Worm (Caenorhabditis elegans) whole organism, young adult: ENCODE measurements around the gene acs-4.

Experiments used
- C17E4.6 ChIP-seq: fragments of 200-800 bp; sonication (Bioruptor generic); IDR thresholded peaks from 2 replicates; pipeline ENCODE4 v1.3.6; 2022; ENCODE audit warnings: missing genetic modification reagents, missing genetic modification characterization, missing compliant biosample characterization
- D2030.7 ChIP-seq: fragments of 200-800 bp; sonication (Bioruptor generic); IDR thresholded peaks from 2 replicates; pipeline ENCODE4 v1.3.6; 2022; ENCODE audit warnings: missing genetic modification reagents, missing genetic modification characterization, missing compliant biosample characterization
- F33H1.4 ChIP-seq: fragments of 200-800 bp; sonication (Bioruptor generic); IDR thresholded peaks from 2 replicates; pipeline ENCODE4 v1.3.6; 2022; ENCODE audit warnings: missing genetic modification reagents, missing genetic modification characterization, missing compliant biosample characterization
- F39B2.1 ChIP-seq: fragments of 200-800 bp; sonication (Bioruptor generic); IDR thresholded peaks from 2 replicates; pipeline ENCODE4 v1.3.6; 2022; ENCODE audit warnings: missing genetic modification reagents, missing genetic modification characterization, missing compliant biosample characterization
- F49E8.2 ChIP-seq: sonication (generic microtip); optimal IDR thresholded peaks from 3 replicates; lab custom pipeline; 2017; ENCODE audit warnings: missing genetic modification characterization, mild to moderate bottlenecking, missing compliant biosample characterization, antibody characterized with exemption, moderate library complexity; ENCODE audit not compliant: insufficient read depth
- T07F8.4 ChIP-seq: sonication (generic microtip); optimal IDR thresholded peaks from 2 replicates; lab custom pipeline; 2016; ENCODE audit warnings: mild to moderate bottlenecking, missing genetic modification characterization, moderate library complexity, missing compliant biosample characterization
- Y67H2A.10 ChIP-seq: fragments of 200-800 bp; sonication (Bioruptor generic); conservative IDR thresholded peaks from 2 replicates; pipeline ENCODE4 v1.3.6; 2022; ENCODE audit warnings: missing genetic modification reagents, missing genetic modification characterization, missing compliant biosample characterization
- ZK185.1 ChIP-seq: sonication (generic microtip); optimal IDR thresholded peaks from 2 replicates; lab custom pipeline; 2016; ENCODE audit warnings: mild to moderate bottlenecking, missing genetic modification characterization, missing compliant biosample characterization; ENCODE audit not compliant: poor library complexity, severe bottlenecking
- bed-1 ChIP-seq: fragments of 200-800 bp; sonication (Bioruptor generic); IDR thresholded peaks from 2 replicates; pipeline ENCODE4 v1.3.6; 2022; ENCODE audit warnings: missing genetic modification reagents, missing genetic modification characterization, missing compliant biosample characterization
- cebp-1 ChIP-seq, 2 experiments: fragments of 200-800 bp in 1 of 2; sonication (Bioruptor generic) in 1 of 2; sonication (generic microtip) in 1 of 2; IDR thresholded peaks in 1 of 2; optimal IDR thresholded peaks in 1 of 2; 2 replicates each; pipeline versions ENCODE4 v1.3.6 to Lab custom; 2017 to 2022; ENCODE audit warnings: missing compliant biosample characterization in 2 of 2, missing genetic modification characterization in 2 of 2, mild to moderate bottlenecking in 1 of 2, missing genetic modification reagents in 1 of 2, moderate library complexity in 1 of 2
- ceh-27 ChIP-seq: fragments of 200-800 bp; sonication (Bioruptor generic); optimal IDR thresholded peaks from 2 replicates; lab custom pipeline; 2018; ENCODE audit warnings: mild to moderate bottlenecking, missing genetic modification characterization, moderate library complexity, missing compliant biosample characterization
- ceh-91 ChIP-seq: fragments of 200-800 bp; sonication (Bioruptor generic); IDR thresholded peaks from 2 replicates; pipeline ENCODE4 v1.3.6; 2022; ENCODE audit warnings: missing genetic modification reagents, missing genetic modification characterization, missing compliant biosample characterization
- die-1 ChIP-seq: sonication (generic microtip); optimal IDR thresholded peaks from 2 replicates; lab custom pipeline; 2016; ENCODE audit warnings: missing genotype, mild to moderate bottlenecking, missing genetic modification characterization, missing compliant biosample characterization
- dox-1 ChIP-seq: fragments of 200-800 bp; sonication (Bioruptor generic); IDR thresholded peaks from 2 replicates; pipeline ENCODE4 v1.3.6; 2022; ENCODE audit warnings: missing genetic modification reagents, missing genetic modification characterization, missing compliant biosample characterization
- dpl-1 ChIP-seq: fragments of 150-350 bp; optimal IDR thresholded peaks from 2 replicates; lab custom pipeline; 2014; ENCODE audit warnings: missing biosample characterization, missing genetic modification reagents, missing genetic modification characterization
- efl-1 ChIP-seq: fragments of 150-350 bp; optimal IDR thresholded peaks from 2 replicates; lab custom pipeline; 2014; ENCODE audit warnings: missing biosample characterization, missing genetic modification reagents, missing genetic modification characterization
- gei-17 ChIP-seq: fragments of 200-800 bp; sonication (Bioruptor generic); optimal IDR thresholded peaks from 2 replicates; lab custom pipeline; 2018; ENCODE audit warnings: mild to moderate bottlenecking, missing genetic modification characterization, missing compliant biosample characterization
- hlh-12 ChIP-seq: sonication (generic microtip); optimal IDR thresholded peaks from 2 replicates; lab custom pipeline; 2016; ENCODE audit warnings: missing genetic modification characterization, missing compliant biosample characterization
- hsf-1 ChIP-seq: fragments of 200-800 bp; sonication (Bioruptor generic); IDR thresholded peaks from 2 replicates; pipeline ENCODE4 v1.3.6; 2022; ENCODE audit warnings: missing genetic modification reagents, missing genetic modification characterization, missing compliant biosample characterization
- lag-1 ChIP-seq: fragments of 200-800 bp; sonication (Bioruptor generic); IDR thresholded peaks from 2 replicates; pipeline ENCODE4 v1.3.6; 2022; ENCODE audit warnings: missing genetic modification reagents, missing genetic modification characterization, missing compliant biosample characterization
- lin-26 ChIP-seq: fragments of 200-800 bp; sonication (Bioruptor generic); IDR thresholded peaks from 2 replicates; pipeline ENCODE4 v1.3.6; 2022; ENCODE audit warnings: missing genetic modification reagents, missing genetic modification characterization, missing compliant biosample characterization
- lin-35 ChIP-seq, 3 experiments: fragments of 150-350 bp in 2 of 3; sonication (generic microtip) in 1 of 3; optimal IDR thresholded peaks; 2 replicates each; lab custom pipeline; 2014 to 2018; ENCODE audit warnings: missing biosample characterization in 3 of 3, missing genetic modification characterization in 3 of 3, missing genetic modification reagents in 3 of 3
- lin-54 ChIP-seq: fragments of 200-800 bp; sonication (Bioruptor generic); optimal IDR thresholded peaks from 2 replicates; lab custom pipeline; 2018; ENCODE audit warnings: mild to moderate bottlenecking, missing genetic modification characterization, missing compliant biosample characterization
- lir-1 ChIP-seq: fragments of 200-800 bp; sonication (Bioruptor generic); conservative IDR thresholded peaks from 2 replicates; pipeline ENCODE4 v1.3.6; 2022; ENCODE audit warnings: missing genetic modification reagents, missing genetic modification characterization, missing compliant biosample characterization
- lsl-1 ChIP-seq: fragments of 200-800 bp; sonication (Bioruptor generic); optimal IDR thresholded peaks from 2 replicates; lab custom pipeline; 2018; ENCODE audit warnings: mild to moderate bottlenecking, missing genetic modification characterization, moderate library complexity, missing compliant biosample characterization
- lsy-27 ChIP-seq: sonication (generic microtip); optimal IDR thresholded peaks from 2 replicates; lab custom pipeline; 2017; ENCODE audit warnings: missing genetic modification characterization, mild to moderate bottlenecking, missing compliant biosample characterization, antibody characterized with exemption, missing genotype, borderline replicate concordance; ENCODE audit not compliant: insufficient read depth
- madf-8 ChIP-seq: fragments of 200-800 bp; sonication (Bioruptor generic); conservative IDR thresholded peaks from 2 replicates; pipeline ENCODE4 v1.3.6; 2022; ENCODE audit warnings: missing genetic modification reagents, missing genetic modification characterization, missing compliant biosample characterization
- mcd-1 ChIP-seq: fragments of 200-800 bp; sonication (Bioruptor generic); IDR thresholded peaks from 2 replicates; pipeline ENCODE4 v1.3.6; 2022; ENCODE audit warnings: missing genetic modification reagents, missing genetic modification characterization, missing compliant biosample characterization
- mxl-1 ChIP-seq: sonication (generic microtip); optimal IDR thresholded peaks from 2 replicates; lab custom pipeline; 2016; ENCODE audit warnings: missing genetic modification characterization, missing compliant biosample characterization
- nfya-1 ChIP-seq: sonication (generic microtip); optimal IDR thresholded peaks from 2 replicates; lab custom pipeline; 2017; ENCODE audit warnings: antibody characterized with exemption, missing compliant biosample characterization, missing genetic modification characterization, borderline replicate concordance; ENCODE audit not compliant: insufficient read depth
- nhr-90 ChIP-seq: sonication (generic microtip); optimal IDR thresholded peaks from 2 replicates; lab custom pipeline; 2016; ENCODE audit warnings: missing genotype, mild to moderate bottlenecking, missing genetic modification characterization, missing compliant biosample characterization
- pbrm-1 ChIP-seq: fragments of 200-800 bp; sonication (Bioruptor generic); IDR thresholded peaks from 2 replicates; pipeline ENCODE4 v1.3.6; 2022; ENCODE audit warnings: missing genetic modification reagents, missing genetic modification characterization, missing compliant biosample characterization
- rcor-1 ChIP-seq: fragments of 200-800 bp; sonication (Bioruptor generic); IDR thresholded peaks from 2 replicates; pipeline ENCODE4 v1.3.6; 2022; ENCODE audit warnings: missing genetic modification reagents, missing genetic modification characterization, missing compliant biosample characterization
- sea-2 ChIP-seq: fragments of 200-800 bp; sonication (Bioruptor generic); IDR thresholded peaks from 2 replicates; pipeline ENCODE4 v1.3.6; 2022; ENCODE audit warnings: missing genetic modification characterization, missing compliant biosample characterization
- snpc-3.4 ChIP-seq: sonication (generic microtip); optimal IDR thresholded peaks from 2 replicates; lab custom pipeline; 2017; ENCODE audit warnings: missing genetic modification characterization, mild to moderate bottlenecking, missing compliant biosample characterization, antibody characterized with exemption, moderate library complexity, missing genotype, missing genetic modification reagents
- snpc-4 ChIP-seq, 5 experiments: fragments of 150-350 bp in 1 of 5; sonication (generic microtip) in 4 of 5; optimal IDR thresholded peaks; 2 replicates each; lab custom pipeline; 2014 to 2018; ENCODE audit warnings: missing genetic modification characterization in 5 of 5, missing biosample characterization in 3 of 5, antibody characterized with exemption in 2 of 5, mild to moderate bottlenecking in 2 of 5, missing compliant biosample characterization in 2 of 5, missing genotype in 2 of 5, moderate library complexity in 2 of 5, missing genetic modification reagents in 1 of 5
- tlf-1 ChIP-seq: fragments of 200-800 bp; sonication (Bioruptor generic); optimal IDR thresholded peaks from 2 replicates; lab custom pipeline; 2018; ENCODE audit warnings: mild to moderate bottlenecking, missing genetic modification characterization, missing compliant biosample characterization
- unc-130 ChIP-seq: sonication (generic microtip); optimal IDR thresholded peaks from 2 replicates; lab custom pipeline; 2016; ENCODE audit warnings: missing genetic modification reagents, missing genetic modification characterization, missing compliant biosample characterization
- zfh-2 ChIP-seq: fragments of 200-800 bp; sonication (Bioruptor generic); conservative IDR thresholded peaks from 2 replicates; pipeline ENCODE4 v1.3.6; 2022; ENCODE audit warnings: missing genetic modification reagents, missing genetic modification characterization, missing compliant biosample characterization
- ztf-18 ChIP-seq: sonication (generic microtip); optimal IDR thresholded peaks from 2 replicates; lab custom pipeline; 2016; ENCODE audit warnings: missing genotype, mild to moderate bottlenecking, missing genetic modification characterization, missing compliant biosample characterization
- ztf-28 ChIP-seq: fragments of 200-800 bp; sonication (Bioruptor generic); IDR thresholded peaks from 2 replicates; pipeline ENCODE4 v1.3.6; 2022; ENCODE audit warnings: missing genetic modification reagents, missing genetic modification characterization, missing compliant biosample characterization
- ztf-3 ChIP-seq: fragments of 200-800 bp; sonication (Bioruptor generic); optimal IDR thresholded peaks from 2 replicates; lab custom pipeline; 2018; ENCODE audit warnings: mild to moderate bottlenecking, missing genetic modification characterization, missing compliant biosample characterization

acs-4 gene

ce11 chrIII:7197973-7198372 lies 30.3 kb downstream of the acs-4 start, which contains the start of gene exos-9:
TSS of gene exos-9 (minus strand) at chrIII:7198073.
- TF ChIP-seq snpc-4 (GFP tag; optimal IDR thresholded peaks at IDR 0.05; lab: Kevin White, UChicago) (no peak), snpc-4 (tag; optimal IDR thresholded peaks at IDR 0.05; lab: Kevin White, UChicago) (peak in 1 of 4 experiments; percentile 19), ceh-27 (no peak), ztf-28 (no peak), hlh-12 (tag; lab: Kevin White, UChicago) (no peak), lin-26 (GFP tag; lab: Robert Waterston, UW) (no peak), lin-54 (GFP tag; lab: Kevin White, UChicago) (peak; percentile 2), F49E8.2 (tag; lab: Kevin White, UChicago) (no peak)
- TF ChIP-seq, all 124 proteins: peak for 2

ce11 chrIII:7198838-7199237 lies 31.2 kb downstream of the acs-4 start, which contains the start of gene pfd-5:
TSS of gene pfd-5 (minus strand) at chrIII:7198884.
- TF ChIP-seq gei-17 (GFP tag; lab: Kevin White, UChicago) = no peak
- TF ChIP-seq nfya-1 = no peak
- no peak for TF ChIP-seq sea-2 (GFP tag; lab: Robert Waterston, UW)
- peak; percentile 50 for TF ChIP-seq ceh-27
- peak; percentile 90 for TF ChIP-seq efl-1 (GFP tag; lab: Kevin White, UChicago)
- no peak for TF ChIP-seq snpc-3.4 (tag; lab: Kevin White, UChicago)
- no peak for TF ChIP-seq Y67H2A.10 (GFP tag; lab: Robert Waterston, UW)
- TF ChIP-seq hsf-1 (GFP tag; lab: Robert Waterston, UW) = 0 out of 2 replicates have a peak, but pooled peaks have one; percentile 46
- TF ChIP-seq die-1 (tag; lab: Kevin White, UChicago) = no peak
- peak in 2 of 3 experiments; percentile 32 to 93 for TF ChIP-seq lin-35 (GFP tag; optimal IDR thresholded peaks at IDR 0.05; lab: Kevin White, UChicago)
- TF ChIP-seq cebp-1 (GFP tag; IDR thresholded peaks at IDR 0.05; lab: Robert Waterston, UW) = no peak
- TF ChIP-seq cebp-1 (tag; optimal IDR thresholded peaks at IDR 0.05; lab: Kevin White, UChicago) = no peak
- no peak for TF ChIP-seq dox-1 (GFP tag; lab: Robert Waterston, UW)
- no peak for TF ChIP-seq snpc-4 (GFP tag; optimal IDR thresholded peaks at IDR 0.05; lab: Kevin White, UChicago)
- peak in 1 of 4 experiments; percentile 20 for TF ChIP-seq snpc-4 (tag; optimal IDR thresholded peaks at IDR 0.05; lab: Kevin White, UChicago)
- peak; percentile 70 for TF ChIP-seq dpl-1 (GFP tag; lab: Kevin White, UChicago)
- TF ChIP-seq nhr-90 (tag; lab: Kevin White, UChicago) = no peak
- TF ChIP-seq lin-54 (GFP tag; lab: Kevin White, UChicago) = peak; percentile 98
- peak; percentile 63 for TF ChIP-seq F33H1.4 (GFP tag; lab: Robert Waterston, UW)
- peak; percentile 11 for TF ChIP-seq lsl-1 (GFP tag; lab: Kevin White, UChicago)
- TF ChIP-seq F39B2.1 (GFP tag; lab: Robert Waterston, UW) = no peak
- TF ChIP-seq zfh-2 (GFP tag; lab: Robert Waterston, UW) = no peak
- TF ChIP-seq ZK185.1 (tag; lab: Kevin White, UChicago) = peak; percentile 55
- TF ChIP-seq unc-130 (GFP tag; lab: Kevin White, UChicago) = peak; percentile 66
- TF ChIP-seq mcd-1 = peak; percentile 55; the same call in 1 of the 2 replicates
- TF ChIP-seq ztf-3 (GFP tag; lab: Kevin White, UChicago) = no peak
- TF ChIP-seq D2030.7 (GFP tag; lab: Robert Waterston, UW) = peak; percentile 39
- peak; percentile 11 for TF ChIP-seq ztf-18 (tag; lab: Kevin White, UChicago)
- TF ChIP-seq rcor-1 (GFP tag; lab: Robert Waterston, UW) = peak; percentile 60
- TF ChIP-seq pbrm-1 (GFP tag; lab: Robert Waterston, UW) = no peak; the same call in 1 of the 2 replicates

ce11 chrIII:7199467-7199866 lies 31.8 kb downstream of the acs-4 start:
- TF ChIP-seq madf-8 (GFP tag; lab: Robert Waterston, UW) (no peak), lsy-27 (tag; lab: Kevin White, UChicago) (no peak), lag-1 (GFP tag; lab: Robert Waterston, UW) (no peak), snpc-4 (GFP tag; optimal IDR thresholded peaks at IDR 0.05; lab: Kevin White, UChicago) (no peak), snpc-4 (tag; optimal IDR thresholded peaks at IDR 0.05; lab: Kevin White, UChicago) (no peak), C17E4.6 (GFP tag; lab: Robert Waterston, UW) (no peak), ztf-28 (no peak), T07F8.4 (tag; lab: Kevin White, UChicago) (no peak), ceh-27 (no peak), D2030.7 (GFP tag; lab: Robert Waterston, UW) (no peak), lir-1 (no peak), bed-1 (GFP tag; lab: Robert Waterston, UW) (no peak), tlf-1 (GFP tag; lab: Kevin White, UChicago) (no peak), mxl-1 (tag; lab: Kevin White, UChicago) (no peak), ceh-91 (GFP tag; lab: Robert Waterston, UW) (no peak)
- TF ChIP-seq, all 124 proteins: peak for 0
